Worm (Caenorhabditis elegans) whole organism, L4/young adult: Measurements from ENCODE around the gene srg-66.

Experiments used
- W03F9.2 ChIP-seq: fragments of 150-350 bp; optimal IDR thresholded peaks from 2 replicates; lab custom pipeline; 2014; ENCODE audit warnings: missing biosample characterization, missing genetic modification characterization
- dao-5 ChIP-seq: sonication (generic microtip); optimal IDR thresholded peaks from 2 replicates; lab custom pipeline; 2016; ENCODE audit warnings: missing genotype, missing genetic modification characterization, moderate library complexity, missing compliant biosample characterization
- him-1 ChIP-seq: sonication (generic microtip); optimal IDR thresholded peaks from 2 replicates; lab custom pipeline; 2016; ENCODE audit warnings: missing genotype, missing genetic modification reagents, missing genetic modification characterization, missing compliant biosample characterization

ce11 chrV:5445839-5446238, 36.4 kb downstream of the srg-66 start, which contains the start of gene F08F3.1:
- TF ChIP-seq him-1 (tag; lab: Kevin White, UChicago) (no peak), dao-5 (tag; lab: Kevin White, UChicago) (no peak), W03F9.2 (no peak)
